Worm (Caenorhabditis elegans): ENCODE measurements around the gene F26D2.15.

The F26D2.15 gene

ce11 chrV:16437546-16437945, at the start of gene F26D2.15:
F26D2.15 (plus strand) TSS chrV:16437846.
- no peak for TF ChIP-seq unc-62 (GFP tag; optimal IDR thresholded peaks at IDR 0.05)

- no peak for TF ChIP-seq unc-62 (GFP tag; optimal IDR thresholded peaks at IDR 0.05)
These were observed 49.4 kb upstream of the F26D2.15 start, which contains the start of gene sri-65 for ce11 chrV:16388268-16388667. sri-65 (minus strand) TSS chrV:16388368.

- TF ChIP-seq unc-62 (GFP tag; optimal IDR thresholded peaks at IDR 0.05) = no peak
These were observed 47.0 kb upstream of the F26D2.15 start, which contains the start of gene gst-44 for ce11 chrV:16390655-16391054. gst-44 (plus strand) TSS chrV:16390891.

ce11 chrV:16393728-16394127, 43.9 kb upstream of the F26D2.15 start, which contains the start of gene srd-63:
srd-63 (minus strand) TSS chrV:16393828.
- TF ChIP-seq unc-62 (GFP tag; optimal IDR thresholded peaks at IDR 0.05) = no peak

ce11 chrV:16395131-16395530, 42.5 kb upstream of the F26D2.15 start, which contains the start of gene F13A7.11:
F13A7.11 (minus strand) TSS chrV:16395304.
- no peak for TF ChIP-seq unc-62 (GFP tag; optimal IDR thresholded peaks at IDR 0.05)

- no peak for TF ChIP-seq unc-62 (GFP tag; optimal IDR thresholded peaks at IDR 0.05)
These were observed 41.9 kb upstream of the F26D2.15 start, which contains the start of gene F13A7.12 for ce11 chrV:16395739-16396138. F13A7.12 (plus strand) TSS chrV:16396039.

- TF ChIP-seq unc-62 (GFP tag; optimal IDR thresholded peaks at IDR 0.05) = no peak
These were observed 38.3 kb upstream of the F26D2.15 start, which contains the start of gene sre-36 for ce11 chrV:16399388-16399787. sre-36 (plus strand) TSS chrV:16399688.

ce11 chrV:16401519-16401918, 36.1 kb upstream of the F26D2.15 start, which contains the start of gene F13A7.14:
F13A7.14 (plus strand) TSS chrV:16401891.
- no peak for TF ChIP-seq unc-62 (GFP tag; optimal IDR thresholded peaks at IDR 0.05)

ce11 chrV:16403974-16404373, 33.7 kb upstream of the F26D2.15 start, which contains the start of gene syp-1:
syp-1 (plus strand) TSS chrV:16404274.
- TF ChIP-seq unc-62 (GFP tag; optimal IDR thresholded peaks at IDR 0.05) = no peak

ce11 chrV:16405366-16405765, 32.3 kb upstream of the F26D2.15 start:
- no peak for TF ChIP-seq unc-62 (GFP tag; optimal IDR thresholded peaks at IDR 0.05)

- no peak for TF ChIP-seq unc-62 (GFP tag; optimal IDR thresholded peaks at IDR 0.05)
These were observed 31.3 kb upstream of the F26D2.15 start for ce11 chrV:16406357-16406756.

ce11 chrV:16407663-16408062, 30.0 kb upstream of the F26D2.15 start, which contains the start of gene F26D2.3:
F26D2.3 (plus strand) TSS chrV:16407963.
- no peak for TF ChIP-seq unc-62 (GFP tag; optimal IDR thresholded peaks at IDR 0.05)

ce11 chrV:16410521-16410920, 27.1 kb upstream of the F26D2.15 start, which contains the start of gene srh-145:
srh-145 (plus strand) TSS chrV:16410713.
- no peak for TF ChIP-seq unc-62 (GFP tag; optimal IDR thresholded peaks at IDR 0.05)

ce11 chrV:16417014-16417413, 20.6 kb upstream of the F26D2.15 start, which contains the start of gene str-55:
str-55 (minus strand) TSS chrV:16417114.
- TF ChIP-seq unc-62 (GFP tag; optimal IDR thresholded peaks at IDR 0.05) = no peak

ce11 chrV:16419769-16420168, 17.9 kb upstream of the F26D2.15 start, which contains the start of gene F26D2.16:
F26D2.16 (minus strand) TSS chrV:16419869.
- TF ChIP-seq unc-62 (GFP tag; optimal IDR thresholded peaks at IDR 0.05) = no peak

ce11 chrV:16420696-16421095, 16.9 kb upstream of the F26D2.15 start, which contains the start of gene srw-48:
srw-48 (plus strand) TSS chrV:16420996.
- no peak for TF ChIP-seq unc-62 (GFP tag; optimal IDR thresholded peaks at IDR 0.05)

ce11 chrV:16424428-16424827, 13.2 kb upstream of the F26D2.15 start, which contains the start of gene srw-29:
srw-29 (minus strand) TSS chrV:16424528.
- TF ChIP-seq unc-62 (GFP tag; optimal IDR thresholded peaks at IDR 0.05) = no peak
